Worm (Caenorhabditis elegans): Measurements from ENCODE around the gene cht-3.

Gene cht-3

ce11 chrIV:7043430-7043829 is 40.0 kb downstream of the cht-3 start:
- TF ChIP-seq pqm-1 (tag; optimal IDR thresholded peaks at IDR 0.05) (no peak), ceh-16 (tag; optimal IDR thresholded peaks at IDR 0.05) (no peak), daf-12 (tag; optimal IDR thresholded peaks at IDR 0.05) (no peak), ztf-4 (tag; optimal IDR thresholded peaks at IDR 0.05) (no peak), egl-5 (tag; optimal IDR thresholded peaks at IDR 0.05) (no peak), ceh-9 (tag; optimal IDR thresholded peaks at IDR 0.05) (no peak), nhr-25 (tag; optimal IDR thresholded peaks at IDR 0.05) (no peak), nhr-67 (tag; optimal IDR thresholded peaks at IDR 0.05) (no peak), nfya-1 (tag; optimal IDR thresholded peaks at IDR 0.05; ENCODE audit: insufficient read depth) (no peak), elt-3 (tag; optimal IDR thresholded peaks at IDR 0.05) (no peak), egl-27 (tag; optimal IDR thresholded peaks at IDR 0.05) (no peak), nhr-237 (tag; optimal IDR thresholded peaks at IDR 0.05) (no peak), fos-1 (tag; optimal IDR thresholded peaks at IDR 0.05) (no peak), elt-1 (tag; optimal IDR thresholded peaks at IDR 0.05) (no peak), fkh-2 (tag; optimal IDR thresholded peaks at IDR 0.05) (no peak), lin-39 (tag; optimal IDR thresholded peaks at IDR 0.05) (no peak), pha-4 (tag; optimal IDR thresholded peaks at IDR 0.05) (no peak), ama-1 (optimal IDR thresholded peaks at IDR 0.05) (no peak)

- TF ChIP-seq nhr-237 (tag; optimal IDR thresholded peaks at IDR 0.05), result no peak
- TF ChIP-seq mml-1 (tag; optimal IDR thresholded peaks at IDR 0.05), result no peak
- no peak for TF ChIP-seq eor-1 (tag; optimal IDR thresholded peaks at IDR 0.05)
- no peak for TF ChIP-seq daf-12 (tag; optimal IDR thresholded peaks at IDR 0.05)
- no peak for TF ChIP-seq fos-1 (tag; optimal IDR thresholded peaks at IDR 0.05)
- peak; percentile 19 for TF ChIP-seq elt-1 (tag; optimal IDR thresholded peaks at IDR 0.05)
- TF ChIP-seq hmg-11 (tag; optimal IDR thresholded peaks at IDR 0.05), result peak; percentile 40
- no peak for TF ChIP-seq lin-39 (tag; optimal IDR thresholded peaks at IDR 0.05)
- no peak for TF ChIP-seq mdl-1 (tag; optimal IDR thresholded peaks at IDR 0.05)
- no peak for TF ChIP-seq nhr-12 (tag; optimal IDR thresholded peaks at IDR 0.05)
- no peak for TF ChIP-seq nhr-28 (tag; optimal IDR thresholded peaks at IDR 0.05)
- TF ChIP-seq ama-1 (optimal IDR thresholded peaks at IDR 0.05), result no peak
- TF ChIP-seq ztf-4 (tag; optimal IDR thresholded peaks at IDR 0.05), result no peak
- no peak for TF ChIP-seq unc-39 (tag; optimal IDR thresholded peaks at IDR 0.05)
- TF ChIP-seq aly-2 (tag; optimal IDR thresholded peaks at IDR 0.05), result no peak
- TF ChIP-seq lin-15B (tag; optimal IDR thresholded peaks at IDR 0.05), result peak; percentile 76
- no peak for TF ChIP-seq nhr-77 (tag; optimal IDR thresholded peaks at IDR 0.05)
- no peak for TF ChIP-seq egl-27 (tag; optimal IDR thresholded peaks at IDR 0.05)
- TF ChIP-seq fkh-10 (GFP tag; optimal IDR thresholded peaks at IDR 0.05), result no peak
- TF ChIP-seq nhr-76 (tag; optimal IDR thresholded peaks at IDR 0.05), result no peak
- no peak for TF ChIP-seq sea-2 (GFP tag; optimal IDR thresholded peaks at IDR 0.05)
- TF ChIP-seq unc-62 (GFP tag; optimal IDR thresholded peaks at IDR 0.05), result no peak
- no peak for TF ChIP-seq zag-1 (tag; optimal IDR thresholded peaks at IDR 0.05)
- no peak for TF ChIP-seq ZK546.5 (tag; optimal IDR thresholded peaks at IDR 0.05)
- TF ChIP-seq jun-1 (tag; optimal IDR thresholded peaks at IDR 0.05), result peak; percentile 47
- TF ChIP-seq fkh-2 (tag; optimal IDR thresholded peaks at IDR 0.05), result no peak
- TF ChIP-seq ceh-16 (tag; optimal IDR thresholded peaks at IDR 0.05), result no peak
- no peak for TF ChIP-seq egl-5 (tag; optimal IDR thresholded peaks at IDR 0.05)
- TF ChIP-seq tbx-2 (tag; optimal IDR thresholded peaks at IDR 0.05), result peak; percentile 35
- no peak for TF ChIP-seq ceh-9 (tag; optimal IDR thresholded peaks at IDR 0.05)
- TF ChIP-seq nhr-23 (tag; optimal IDR thresholded peaks at IDR 0.05), result peak; percentile 80
- peak; percentile 11 for TF ChIP-seq pqm-1 (tag; optimal IDR thresholded peaks at IDR 0.05)
- no peak for TF ChIP-seq skn-1 (tag; optimal IDR thresholded peaks at IDR 0.05)
- TF ChIP-seq elt-3 (tag; optimal IDR thresholded peaks at IDR 0.05), result no peak
- TF ChIP-seq ztf-11 (tag; optimal IDR thresholded peaks at IDR 0.05), result no peak
- peak; percentile 34 for TF ChIP-seq elt-2 (tag; optimal IDR thresholded peaks at IDR 0.05)
- peak; percentile 35 for TF ChIP-seq ceh-28 (tag; optimal IDR thresholded peaks at IDR 0.05)
- TF ChIP-seq nhr-67 (tag; optimal IDR thresholded peaks at IDR 0.05), result no peak
- peak; percentile 55 for TF ChIP-seq nhr-25 (tag; optimal IDR thresholded peaks at IDR 0.05)
- TF ChIP-seq pha-4 (tag; optimal IDR thresholded peaks at IDR 0.05), result peak; percentile 89
- peak; percentile 35 for TF ChIP-seq nhr-43 (tag; optimal IDR thresholded peaks at IDR 0.05; ENCODE audit: poor library complexity, severe bottlenecking)
- peak; percentile 2 for TF ChIP-seq R02D3.7 (tag; optimal IDR thresholded peaks at IDR 0.05)
- peak; percentile 84 for TF ChIP-seq nfya-1 (tag; optimal IDR thresholded peaks at IDR 0.05; ENCODE audit: insufficient read depth)
- TF ChIP-seq snpc-4 (tag; optimal IDR thresholded peaks at IDR 0.05), result peak; percentile 88
- TF ChIP-seq lsy-12 (tag; optimal IDR thresholded peaks at IDR 0.05), result no peak
- no peak for TF ChIP-seq ceh-82 (tag; optimal IDR thresholded peaks at IDR 0.05)
These were observed 41.2 kb downstream of the cht-3 start, which contains the start of gene tin-9.1 for ce11 chrIV:7044552-7045139. TSS of gene tin-9.1 (minus strand) at chrIV:7044602.

Data from whole organism, L3 larva.